Fruit fly (Drosophila melanogaster) whole organism, prepupa: Measurements from ENCODE around the gene CG5282.

Experiments
- CG10669 ChIP-seq: fragments of 200-800 bp; sonication (Bioruptor generic); optimal IDR thresholded peaks from 3 replicates; lab custom pipeline; 2018; ENCODE audit warnings: missing biosample characterization, mild to moderate bottlenecking, missing genetic modification characterization, moderate library complexity
- CG6808 ChIP-seq: fragments of 200-800 bp; sonication (Bioruptor generic); optimal IDR thresholded peaks from 3 replicates; lab custom pipeline; 2017; ENCODE audit warnings: missing biosample characterization, missing genetic modification characterization, mild to moderate bottlenecking, moderate library complexity, missing genetic modification reagents
- Ets21C ChIP-seq: fragments of 200-800 bp; sonication (Bioruptor generic); optimal IDR thresholded peaks from 3 replicates; lab custom pipeline; 2016; ENCODE audit warnings: missing biosample characterization, missing genetic modification characterization
- Lpt ChIP-seq: fragments of 200-800 bp; sonication (Bioruptor generic); optimal IDR thresholded peaks from 3 replicates; lab custom pipeline; 2016; ENCODE audit warnings: missing biosample characterization, missing genetic modification characterization
- ss ChIP-seq, 2 experiments: fragments of 200-800 bp; sonication (Bioruptor generic); optimal IDR thresholded peaks; 2 replicates in 1 of 2; 3 replicates in 1 of 2; lab custom pipeline; 2017 to 2018; ENCODE audit warnings: mild to moderate bottlenecking in 2 of 2, missing biosample characterization in 2 of 2, missing genetic modification characterization in 2 of 2, moderate library complexity in 1 of 2

dm6 chr3L:20447957-20448356 lies 22.1 kb upstream of the CG5282 start:
- TF ChIP-seq CG6808 (GFP tag; lab: Kevin White, UChicago) (no peak), Ets21C (no peak), Lpt (GFP tag; lab: Kevin White, UChicago) (no peak), CG10669 (no peak), ss (GFP tag; optimal IDR thresholded peaks at IDR 0.05; lab: Kevin White, UChicago) (no peak)
